Worm (Caenorhabditis elegans): ENCODE measurements around the gene tsp-14.

The tsp-14 gene

DNA sequence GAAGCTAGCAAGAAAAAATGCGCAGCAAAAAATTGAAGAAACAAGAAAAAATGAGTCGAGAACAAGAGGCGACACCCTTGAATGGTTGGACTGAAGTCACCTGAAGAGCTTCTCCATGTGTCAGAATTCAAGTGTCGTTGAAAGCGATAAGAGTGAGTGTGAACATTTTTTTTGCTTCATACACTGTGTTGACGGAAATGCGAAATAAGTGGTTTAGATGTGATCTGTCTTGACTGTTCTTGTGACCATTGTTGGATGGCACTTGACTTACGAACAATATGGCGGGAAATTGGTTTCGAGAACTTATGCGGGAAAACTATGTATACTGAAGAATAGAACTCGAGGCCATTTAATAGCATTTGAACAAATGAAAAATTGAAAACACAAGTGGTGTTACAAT is 3.2 kb upstream of the tsp-14 start:
- TF ChIP-seq grh-1 (GFP tag; IDR thresholded peaks at IDR 0.05) (no peak), unc-62 (GFP tag; optimal IDR thresholded peaks at IDR 0.05) (no peak), unc-86 (tag; optimal IDR thresholded peaks at IDR 0.05) (no peak), aly-2 (tag; optimal IDR thresholded peaks at IDR 0.05) (no peak), nhr-85 (tag) (peak; percentile 19), nhr-12 (tag; optimal IDR thresholded peaks at IDR 0.05) (no peak)

DNA sequence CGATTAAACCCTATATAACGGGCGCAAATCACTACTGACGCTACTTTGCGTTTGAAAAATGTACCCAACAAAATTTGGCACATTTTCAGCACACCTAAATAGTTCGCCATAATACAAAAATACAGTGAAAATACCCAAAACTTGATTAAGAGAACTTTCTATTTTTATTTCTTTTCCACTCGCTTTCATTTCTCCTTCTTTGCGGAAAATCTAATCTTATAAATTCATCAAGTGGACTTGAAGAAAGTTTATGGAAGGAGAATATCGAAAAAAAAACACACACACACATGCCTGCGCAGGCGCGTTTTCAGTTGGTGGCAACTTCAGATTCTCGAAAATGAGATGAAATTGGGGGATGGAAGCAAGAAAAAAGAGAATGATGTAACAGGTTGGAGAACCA is 1.5 kb downstream of the tsp-14 start:
- TF ChIP-seq skn-1 (tag; optimal IDR thresholded peaks at IDR 0.05) (no peak), pag-3 (tag; optimal IDR thresholded peaks at IDR 0.05; ENCODE audit: borderline replicate concordance, insufficient read depth) (no peak), nhr-85 (tag) (peak; percentile 12), blmp-1 (tag; optimal IDR thresholded peaks at IDR 0.05) (peak; percentile 96), ceh-63 (GFP tag; optimal IDR thresholded peaks at IDR 0.05) (no peak), nhr-20 (tag; optimal IDR thresholded peaks at IDR 0.05) (no peak), aly-2 (tag; optimal IDR thresholded peaks at IDR 0.05) (no peak)

DNA sequence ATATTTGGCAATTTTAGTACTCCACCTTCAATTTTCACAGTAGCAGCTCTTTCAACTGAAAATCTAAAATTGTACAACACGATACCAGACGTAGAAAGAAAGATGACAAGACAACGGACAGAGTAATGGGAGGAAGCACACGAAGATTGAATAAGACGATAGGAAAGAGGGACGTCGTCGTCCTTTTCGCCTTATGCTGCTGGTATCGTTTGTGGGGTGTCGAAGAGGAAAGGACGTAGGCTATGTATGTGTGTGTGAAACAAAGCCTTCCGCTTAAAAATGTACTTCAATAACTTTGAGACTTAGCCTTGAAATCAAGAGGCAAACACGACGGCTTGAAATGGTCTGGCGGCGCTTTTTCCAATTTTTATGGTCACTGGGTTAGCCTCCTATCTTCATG is 4.0 kb downstream of the tsp-14 start:
- no peak for TF ChIP-seq fkh-10 (GFP tag; optimal IDR thresholded peaks at IDR 0.05)
- no peak for TF ChIP-seq lsy-2 (tag; optimal IDR thresholded peaks at IDR 0.05)
- peak; percentile 37 for TF ChIP-seq lin-14 (GFP tag; optimal IDR thresholded peaks at IDR 0.05)
- TF ChIP-seq nhr-76 (tag; optimal IDR thresholded peaks at IDR 0.05): no peak
- no peak for TF ChIP-seq aly-2 (tag; optimal IDR thresholded peaks at IDR 0.05)

DNA sequence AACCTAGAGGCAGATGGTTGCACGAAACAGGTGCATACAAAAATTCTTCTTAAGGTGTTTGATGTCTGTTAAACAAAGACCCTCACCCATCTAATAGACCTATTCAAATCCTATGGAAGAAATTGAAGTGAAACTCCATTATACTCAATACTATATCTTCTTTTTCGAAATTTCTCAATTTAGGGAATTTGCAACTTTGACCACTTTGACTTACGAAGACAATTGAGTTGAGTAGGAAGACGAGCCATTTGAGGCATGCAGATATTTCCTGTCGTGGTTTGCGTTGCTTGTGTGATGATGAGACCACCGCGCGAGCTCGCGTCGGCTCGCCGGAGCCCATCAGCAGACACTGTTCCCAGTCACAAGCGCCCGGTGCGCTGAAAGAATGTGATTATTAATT is 6.1 kb downstream of the tsp-14 start:
- TF ChIP-seq fkh-10 (GFP tag; optimal IDR thresholded peaks at IDR 0.05) (peak; percentile 28), nhr-90 (tag; optimal IDR thresholded peaks at IDR 0.05; ENCODE audit: poor library complexity) (no peak), mep-1 (tag; optimal IDR thresholded peaks at IDR 0.05) (peak; percentile 9), lin-14 (GFP tag; optimal IDR thresholded peaks at IDR 0.05) (peak; percentile 16)

DNA sequence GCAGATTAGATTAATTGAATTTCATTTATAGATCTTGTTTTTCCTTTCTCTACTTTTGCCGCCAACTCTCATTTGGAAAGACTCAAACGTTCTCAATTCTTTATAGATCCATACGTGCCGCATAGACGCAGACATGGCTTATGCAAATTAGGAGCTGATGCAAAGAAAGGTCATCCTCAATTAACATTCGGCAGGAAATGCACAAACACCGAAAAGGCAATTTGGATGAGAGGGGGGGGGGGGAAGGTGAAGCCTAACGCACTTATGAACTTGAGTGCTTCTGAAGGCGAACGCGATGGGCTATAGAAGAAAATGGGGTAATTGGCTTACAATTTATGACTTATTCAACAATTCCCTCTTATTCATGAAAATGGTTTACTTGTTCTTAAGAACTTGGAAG is 7.1 kb downstream of the tsp-14 start:
- TF ChIP-seq nhr-90 (tag; optimal IDR thresholded peaks at IDR 0.05; ENCODE audit: poor library complexity) (no peak), blmp-1 (tag; optimal IDR thresholded peaks at IDR 0.05) (no peak), zag-1 (tag; optimal IDR thresholded peaks at IDR 0.05) (no peak), ceh-8 (GFP tag; optimal IDR thresholded peaks at IDR 0.05) (peak; percentile 23), ztf-4 (tag; optimal IDR thresholded peaks at IDR 0.05) (no peak), egl-27 (tag; optimal IDR thresholded peaks at IDR 0.05) (no peak), hlh-17 (GFP tag; optimal IDR thresholded peaks at IDR 0.05; ENCODE audit: borderline replicate concordance) (no peak), nhr-20 (tag; optimal IDR thresholded peaks at IDR 0.05) (no peak), lir-3 (tag; optimal IDR thresholded peaks at IDR 0.05; ENCODE audit: poor library complexity) (no peak), lin-13 (GFP tag; optimal IDR thresholded peaks at IDR 0.05) (no peak), efl-1 (optimal IDR thresholded peaks at IDR 0.05) (no peak), efl-1 (GFP tag; optimal IDR thresholded peaks at IDR 0.05 in 1 of 2) (peak in 1 of 2 experiments; percentile 24), rnt-1 (tag; optimal IDR thresholded peaks at IDR 0.05) (no peak), lin-14 (GFP tag; optimal IDR thresholded peaks at IDR 0.05) (peak; percentile 27), nhr-84 (tag; optimal IDR thresholded peaks at IDR 0.05) (no peak), lin-39 (tag; optimal IDR thresholded peaks at IDR 0.05) (no peak), nhr-47 (tag; optimal IDR thresholded peaks at IDR 0.05) (no peak), ceh-90 (tag; optimal IDR thresholded peaks at IDR 0.05) (no peak), ztf-11 (tag; optimal IDR thresholded peaks at IDR 0.05) (no peak)

DNA sequence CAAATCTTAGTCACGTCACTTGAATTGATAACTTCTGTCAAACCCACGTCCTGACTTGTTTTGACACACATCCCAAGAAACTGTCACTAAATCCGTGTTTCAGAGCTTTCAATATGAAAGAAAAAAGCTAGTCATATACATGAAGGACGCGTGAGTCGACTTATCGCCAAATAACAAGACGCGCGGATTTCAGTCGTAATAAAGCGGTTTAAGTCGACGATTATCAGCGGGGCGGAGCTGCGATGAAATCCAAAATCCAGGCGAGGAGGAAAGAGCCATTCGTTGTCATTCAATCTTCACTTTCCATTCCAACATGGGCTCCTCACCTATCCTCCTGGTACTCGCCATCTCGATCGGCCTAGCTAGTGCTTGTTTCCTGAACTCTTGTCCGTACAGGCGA is 11.0 kb downstream of the tsp-14 start, which contains the start of gene ntc-1:
ntc-1 (plus strand) TSS at position 301 of the 400 bp plus-strand sequence.
- TF ChIP-seq sptf-1 (tag; optimal IDR thresholded peaks at IDR 0.05) (no peak), nhr-11 (tag; optimal IDR thresholded peaks at IDR 0.05) (no peak), dsc-1 (tag; optimal IDR thresholded peaks at IDR 0.05) (peak; percentile 57), nhr-237 (tag; optimal IDR thresholded peaks at IDR 0.05) (no peak), snpc-4 (tag; optimal IDR thresholded peaks at IDR 0.05) (no peak), Y116A8C.19 (tag; optimal IDR thresholded peaks at IDR 0.05; ENCODE audit: borderline replicate concordance) (no peak), unc-62 (GFP tag; optimal IDR thresholded peaks at IDR 0.05) (no peak)
